Fruit fly (Drosophila melanogaster): ENCODE measurements around the gene CG31689.
A peak's percentile ranks its signal among the peaks of the same experiment; 100 is the strongest.

Gene CG31689

dm6 chr2L:2723100-2723499, 2.4 kb upstream of the CG31689 start (continued):
- TF ChIP-seq CG31224 (GFP tag; IDR thresholded peaks at IDR 0.05) (0 out of 2 replicates have a peak, but pooled peaks have one; percentile 10), CG4404 (GFP tag; IDR thresholded peaks at IDR 0.05) (peak; percentile 22; the same call in 1 of the 2 replicates), CG9797 (GFP tag; optimal IDR thresholded peaks at IDR 0.05) (no peak), mirr (GFP tag; optimal IDR thresholded peaks at IDR 0.05) (no peak), Usf (GFP tag; optimal IDR thresholded peaks at IDR 0.05) (no peak), inv (GFP tag; IDR thresholded peaks at IDR 0.05; ENCODE audit: partially characterized antibody) (no peak), da (GFP tag; optimal IDR thresholded peaks at IDR 0.05) (no peak), fru (optimal IDR thresholded peaks at IDR 0.05) (no peak), CG32532 (GFP tag; IDR thresholded peaks at IDR 0.05) (peak; percentile 56), CG6689 (GFP tag; IDR thresholded peaks at IDR 0.05) (no peak), ERR (GFP tag; optimal IDR thresholded peaks at IDR 0.05) (no peak), CG17612 (GFP tag; IDR thresholded peaks at IDR 0.05) (no peak), Antp (GFP tag; optimal IDR thresholded peaks at IDR 0.05) (peak; percentile 6), tna (GFP tag; IDR thresholded peaks at IDR 0.05; ENCODE audit: partially characterized antibody) (no peak), CG16815 (GFP tag; optimal IDR thresholded peaks at IDR 0.05) (no peak), CG3065 (GFP tag; optimal IDR thresholded peaks at IDR 0.05) (no peak), bbx (GFP tag; IDR thresholded peaks at IDR 0.05; ENCODE audit: partially characterized antibody) (no peak), Fer3 (tag; optimal IDR thresholded peaks at IDR 0.05) (peak; percentile 36), CG8290 (GFP tag; optimal IDR thresholded peaks at IDR 0.05) (no peak), CG8290 (tag; optimal IDR thresholded peaks at IDR 0.05) (peak in 1 of 2 experiments; percentile 63), CG15269 (tag; optimal IDR thresholded peaks at IDR 0.05) (peak; percentile 26), odd (GFP tag; optimal IDR thresholded peaks at IDR 0.05) (no peak), gsb-n (tag; optimal IDR thresholded peaks at IDR 0.05) (no peak), CG15514 (GFP tag; optimal IDR thresholded peaks at IDR 0.05) (peak; percentile 15), CG14667 (GFP tag; IDR thresholded peaks at IDR 0.05) (0 out of 2 replicates have a peak, but pooled peaks have one; percentile 13), Fer1 (GFP tag; optimal IDR thresholded peaks at IDR 0.05) (peak; percentile 17), NfI (GFP tag; optimal IDR thresholded peaks at IDR 0.05) (peak; percentile 3)

dm6 chr2L:2724459-2724858, 1.0 kb upstream of the CG31689 start:
- TF ChIP-seq HLH3B (GFP tag; IDR thresholded peaks at IDR 0.05) (no peak), D19B (GFP tag; optimal IDR thresholded peaks at IDR 0.05) (no peak), BEAF-32 (GFP tag; optimal IDR thresholded peaks at IDR 0.05) (no peak), CG7372 (GFP tag; IDR thresholded peaks at IDR 0.05) (peak; percentile 84), Deaf1 (tag; optimal IDR thresholded peaks at IDR 0.05) (no peak), CG7357 (GFP tag; IDR thresholded peaks at IDR 0.05) (no peak), kah (GFP tag; optimal IDR thresholded peaks at IDR 0.05) (no peak), NK7.1 (GFP tag; optimal IDR thresholded peaks at IDR 0.05) (no peak), toy (GFP tag; IDR thresholded peaks at IDR 0.05) (no peak), CG9437 (GFP tag; optimal IDR thresholded peaks at IDR 0.05) (peak; percentile 99), CG31388 (GFP tag; optimal IDR thresholded peaks at IDR 0.05) (no peak), hkb (optimal IDR thresholded peaks at IDR 0.05) (no peak), hkb (GFP tag; IDR thresholded peaks at IDR 0.05) (no peak), Neu2 (GFP tag; optimal IDR thresholded peaks at IDR 0.05; ENCODE audit: borderline replicate concordance) (no peak), CG13287 (GFP tag; IDR thresholded peaks at IDR 0.05; ENCODE audit: partially characterized antibody) (peak; percentile 27; the same call in 1 of the 2 replicates), CTCF (GFP tag; optimal IDR thresholded peaks at IDR 0.05) (peak; percentile 79), NfI (GFP tag; optimal IDR thresholded peaks at IDR 0.05) (no peak), lilli (GFP tag; optimal IDR thresholded peaks at IDR 0.05) (no peak), zen (tag; optimal IDR thresholded peaks at IDR 0.05) (peak; percentile 6), CG14860 (GFP tag; IDR thresholded peaks at IDR 0.05; ENCODE audit: partially characterized antibody) (no peak), pnt (GFP tag; optimal IDR thresholded peaks at IDR 0.05) (no peak), NC2α (GFP tag; optimal IDR thresholded peaks at IDR 0.05) (no peak), CG31224 (GFP tag; IDR thresholded peaks at IDR 0.05) (no peak), gem (tag; optimal IDR thresholded peaks at IDR 0.05) (peak; percentile 6), CoRest (tag; optimal IDR thresholded peaks at IDR 0.05) (peak; percentile 13), Usf (GFP tag; optimal IDR thresholded peaks at IDR 0.05) (no peak), CG12942 (GFP tag; optimal IDR thresholded peaks at IDR 0.05) (no peak), trem (tag; optimal IDR thresholded peaks at IDR 0.05) (peak; percentile 6), CG16779 (GFP tag; IDR thresholded peaks at IDR 0.05) (no peak)

Measured in whole organism, embryonic.